Worm (Caenorhabditis elegans): ENCODE data around the gene hmg-1.2.

DNA sequence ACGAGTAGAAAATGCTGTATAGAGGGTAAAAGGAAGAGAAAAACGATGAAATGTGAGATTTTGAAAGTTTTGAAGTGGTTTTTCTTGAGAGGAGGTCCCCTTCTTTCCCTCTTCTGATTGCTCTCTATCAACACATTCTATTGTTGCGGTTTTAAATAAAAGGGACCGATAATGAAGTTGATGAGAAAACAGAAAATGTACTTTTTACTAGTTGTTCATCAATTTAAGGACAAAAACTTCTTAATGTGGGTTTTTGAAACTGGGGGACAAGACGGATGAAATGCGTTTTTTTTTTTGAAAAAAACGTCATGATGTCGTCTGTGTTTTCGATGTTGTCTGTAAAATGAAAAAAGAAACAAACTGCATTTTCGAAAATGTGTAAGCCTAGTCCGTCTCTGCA, 36.6 kb downstream of the hmg-1.2 start:
- TF ChIP-seq hmbx-1 (tag; optimal IDR thresholded peaks at IDR 0.05) (no peak), hmg-4 (GFP tag; optimal IDR thresholded peaks at IDR 0.05) (no peak), pes-1 (GFP tag; IDR thresholded peaks at IDR 0.05) (no peak), aly-1 (tag; optimal IDR thresholded peaks at IDR 0.05) (no peak), scrt-1 (GFP tag; IDR thresholded peaks at IDR 0.05) (no peak), ama-1 (optimal IDR thresholded peaks at IDR 0.05) (no peak)
